Fruit fly (Drosophila melanogaster) whole organism, embryonic: ENCODE measurements around the gene CG14930.

Experiments
- Awh ChIP-seq: fragments of 200-800 bp; sonication (Bioruptor generic); IDR thresholded peaks from 2 replicates; pipeline ENCODE4, ENCODE4 v1.3.6; 2022; ENCODE audit warnings: missing biosample characterization, missing genetic modification characterization
- B-H1 ChIP-seq: fragments of 200-800 bp; sonication (Bioruptor generic); IDR thresholded peaks from 3 replicates; pipeline ENCODE4 v1.3.6; 2022; ENCODE audit warnings: missing biosample characterization, missing genetic modification characterization
- CG10321 ChIP-seq: fragments of 200-800 bp; sonication (Bioruptor generic); IDR thresholded peaks from 2 replicates; pipeline ENCODE4 v1.3.6; 2022; ENCODE audit warnings: missing biosample characterization, missing genetic modification characterization
- CG10654 ChIP-seq: fragments of 200-800 bp; sonication (Bioruptor generic); optimal IDR thresholded peaks from 2 replicates; lab custom pipeline; 2016; ENCODE audit warnings: missing biosample characterization, missing genetic modification characterization
- CG11456 ChIP-seq: fragments of 200-800 bp; sonication (Bioruptor generic); IDR thresholded peaks from 3 replicates; pipeline ENCODE4 v1.3.6; 2022; ENCODE audit warnings: missing biosample characterization, missing genetic modification characterization
- CG12391 ChIP-seq: fragments of 200-800 bp; sonication (Bioruptor generic); optimal IDR thresholded peaks from 3 replicates; lab custom pipeline; 2018; ENCODE audit warnings: missing biosample characterization, mild to moderate bottlenecking, missing genetic modification characterization, moderate library complexity
- CG12769 ChIP-seq: fragments of 200-800 bp; sonication (Bioruptor generic); optimal IDR thresholded peaks from 2 replicates; lab custom pipeline; 2019; ENCODE audit warnings: missing biosample characterization, mild to moderate bottlenecking, missing genetic modification characterization, moderate library complexity
- CG14667 ChIP-seq: fragments of 200-800 bp; sonication (Bioruptor generic); IDR thresholded peaks from 2 replicates; pipeline ENCODE4 v1.3.6; 2022; ENCODE audit warnings: missing biosample characterization, missing genetic modification characterization
- CG14965 ChIP-seq: fragments of 200-800 bp; sonication (Bioruptor generic); optimal IDR thresholded peaks from 2 replicates; lab custom pipeline; 2016; ENCODE audit warnings: missing biosample characterization, missing genetic modification characterization, borderline replicate concordance
- CG18619 ChIP-seq: fragments of 200-800 bp; sonication (Bioruptor generic); optimal IDR thresholded peaks from 3 replicates; lab custom pipeline; 2017; ENCODE audit warnings: missing biosample characterization, mild to moderate bottlenecking, missing genetic modification characterization
- CG2120 ChIP-seq: fragments of 200-800 bp; sonication (Bioruptor generic); optimal IDR thresholded peaks from 3 replicates; lab custom pipeline; 2016; ENCODE audit warnings: missing biosample characterization, missing genetic modification characterization
- CG2129 ChIP-seq: fragments of 200-800 bp; sonication (Bioruptor generic); IDR thresholded peaks from 2 replicates; pipeline ENCODE4 v1.3.6; 2022; ENCODE audit warnings: missing biosample characterization, missing genetic modification characterization; ENCODE audit not compliant: partially characterized antibody
- CG2712 ChIP-seq: fragments of 200-800 bp; optimal IDR thresholded peaks from 3 replicates; lab custom pipeline; 2019; ENCODE audit warnings: missing biosample characterization, mild to moderate bottlenecking, missing genetic modification characterization, moderate library complexity
- CG33213 ChIP-seq: fragments of 200-800 bp; sonication (Bioruptor generic); optimal IDR thresholded peaks from 3 replicates; lab custom pipeline; 2016; ENCODE audit warnings: missing biosample characterization, missing genetic modification characterization
- CG3838 ChIP-seq: fragments of 200-800 bp; sonication (Bioruptor generic); optimal IDR thresholded peaks from 3 replicates; lab custom pipeline; 2016; ENCODE audit warnings: missing biosample characterization, missing genetic modification characterization
- CG3995 ChIP-seq: fragments of 200-800 bp; sonication (Bioruptor generic); optimal IDR thresholded peaks from 3 replicates; lab custom pipeline; 2016; ENCODE audit warnings: missing biosample characterization, missing genetic modification characterization
- CG42726 ChIP-seq: fragments of 200-800 bp; sonication (Bioruptor generic); IDR thresholded peaks from 2 replicates; pipeline ENCODE4 v1.3.6; 2022; ENCODE audit warnings: missing biosample characterization, missing genetic modification characterization; ENCODE audit not compliant: partially characterized antibody
- CG4404 ChIP-seq: fragments of 200-800 bp; sonication (Bioruptor generic); IDR thresholded peaks from 2 replicates; pipeline ENCODE4 v1.3.6; 2022; ENCODE audit warnings: missing biosample characterization, missing genetic modification characterization
- CG6254 ChIP-seq: fragments of 200-800 bp; sonication (Bioruptor generic); optimal IDR thresholded peaks from 3 replicates; lab custom pipeline; 2017; ENCODE audit warnings: mild to moderate bottlenecking, missing biosample characterization, missing genetic modification reagents, missing genetic modification characterization
- CG6791 ChIP-seq: fragments of 200-800 bp; sonication (Bioruptor generic); IDR thresholded peaks from 3 replicates; pipeline ENCODE4 v1.3.6; 2022; ENCODE audit warnings: missing biosample characterization, missing genetic modification characterization; ENCODE audit not compliant: partially characterized antibody
- CG7839 ChIP-seq: fragments of 200-800 bp; sonication (Bioruptor generic); optimal IDR thresholded peaks from 3 replicates; lab custom pipeline; 2018; ENCODE audit warnings: missing biosample characterization, mild to moderate bottlenecking, missing genetic modification characterization, moderate library complexity
- CG7987 ChIP-seq: fragments of 200-800 bp; sonication (Bioruptor generic); optimal IDR thresholded peaks from 2 replicates; lab custom pipeline; 2018; ENCODE audit warnings: missing biosample characterization, mild to moderate bottlenecking, missing genetic modification characterization, moderate library complexity
- CG8944 ChIP-seq: fragments of 200-800 bp; sonication (Bioruptor generic); optimal IDR thresholded peaks from 3 replicates; lab custom pipeline; 2016; ENCODE audit warnings: missing biosample characterization, missing genetic modification characterization
- Dll ChIP-seq: fragments of 200-800 bp; sonication (Bioruptor generic); IDR thresholded peaks from 4 replicates; pipeline ENCODE4 v1.3.6; 2022; ENCODE audit warnings: missing biosample characterization, missing genetic modification characterization; ENCODE audit not compliant: partially characterized antibody
- Fer3 ChIP-seq: fragments of 200-800 bp; sonication (Bioruptor generic); optimal IDR thresholded peaks from 2 replicates; lab custom pipeline; 2018; ENCODE audit warnings: missing biosample characterization, mild to moderate bottlenecking, missing genetic modification characterization, moderate library complexity
- HmgD ChIP-seq: fragments of 200-800 bp; sonication (Bioruptor generic); optimal IDR thresholded peaks from 3 replicates; lab custom pipeline; 2016; ENCODE audit warnings: missing biosample characterization, missing genetic modification characterization
- Mad ChIP-seq: fragments of 200-800 bp; sonication (Bioruptor generic); optimal IDR thresholded peaks from 2 replicates; lab custom pipeline; 2016; ENCODE audit warnings: missing biosample characterization, missing genetic modification characterization
- Max ChIP-seq: fragments of 200-800 bp; sonication (Bioruptor generic); optimal IDR thresholded peaks from 2 replicates; lab custom pipeline; 2016; ENCODE audit warnings: missing biosample characterization, mild to moderate bottlenecking, missing genetic modification characterization
- Myb ChIP-seq: fragments of 200-800 bp; sonication (Bioruptor generic); optimal IDR thresholded peaks from 2 replicates; lab custom pipeline; 2016; ENCODE audit warnings: missing biosample characterization, missing genetic modification characterization
- NfI ChIP-seq: fragments of 200-800 bp; sonication (Bioruptor generic); optimal IDR thresholded peaks from 3 replicates; lab custom pipeline; 2018; ENCODE audit warnings: missing biosample characterization, mild to moderate bottlenecking, missing genetic modification characterization, moderate library complexity
- Pdp1 ChIP-seq, 2 experiments: fragments of 200-800 bp; sonication (Bioruptor generic); optimal IDR thresholded peaks; 3 replicates each; lab custom pipeline; 2016; ENCODE audit warnings: missing biosample characterization in 2 of 2, missing genetic modification characterization in 2 of 2, mild to moderate bottlenecking in 1 of 2, moderate library complexity in 1 of 2
- Scr ChIP-seq: fragments of 200-800 bp; sonication (Bioruptor generic); IDR thresholded peaks from 2 replicates; pipeline ENCODE4 v1.3.6; 2022; ENCODE audit warnings: missing biosample characterization, missing genetic modification characterization; ENCODE audit not compliant: partially characterized antibody
- Vsx1 ChIP-seq: fragments of 200-800 bp; sonication (Bioruptor generic); optimal IDR thresholded peaks from 2 replicates; lab custom pipeline; 2017; ENCODE audit warnings: missing biosample characterization, mild to moderate bottlenecking, missing genetic modification characterization, missing genetic modification reagents
- ap ChIP-seq: fragments of 200-800 bp; sonication (Bioruptor generic); IDR thresholded peaks from 2 replicates; pipeline ENCODE4 v1.3.6; 2022; ENCODE audit warnings: missing biosample characterization, missing genetic modification characterization
- crol ChIP-seq: fragments of 200-800 bp; sonication (Bioruptor generic); IDR thresholded peaks from 2 replicates; pipeline ENCODE4 v1.3.6; 2022; ENCODE audit warnings: missing biosample characterization, missing genetic modification characterization
- ems ChIP-seq: fragments of 200-800 bp; sonication (Bioruptor generic); optimal IDR thresholded peaks from 3 replicates; lab custom pipeline; 2016; ENCODE audit warnings: missing biosample characterization, missing genetic modification characterization
- jigr1 ChIP-seq: fragments of 200-800 bp; sonication (Bioruptor generic); IDR thresholded peaks from 3 replicates; pipeline ENCODE4 v1.3.6; 2022; ENCODE audit warnings: missing biosample characterization, missing genetic modification characterization
- kay ChIP-seq: fragments of 200-800 bp; sonication (Bioruptor generic); optimal IDR thresholded peaks from 2 replicates; lab custom pipeline; 2016; ENCODE audit warnings: missing biosample characterization, missing genetic modification characterization
- kni ChIP-seq: fragments of 200-800 bp; sonication (Bioruptor generic); optimal IDR thresholded peaks from 3 replicates; lab custom pipeline; 2017; ENCODE audit warnings: mild to moderate bottlenecking, missing biosample characterization, missing genetic modification reagents, missing genetic modification characterization
- knrl ChIP-seq: fragments of 200-800 bp; sonication (Bioruptor generic); IDR thresholded peaks from 3 replicates; pipeline ENCODE4 v1.3.6; 2022; ENCODE audit warnings: missing biosample characterization, missing genetic modification characterization; ENCODE audit not compliant: partially characterized antibody
- lab ChIP-seq: fragments of 200-800 bp; sonication (Bioruptor generic); optimal IDR thresholded peaks from 3 replicates; lab custom pipeline; 2017; ENCODE audit warnings: missing biosample characterization, missing genetic modification characterization, mild to moderate bottlenecking, moderate library complexity, missing genetic modification reagents
- odd ChIP-seq: fragments of 200-800 bp; sonication (Bioruptor generic); optimal IDR thresholded peaks from 2 replicates; lab custom pipeline; 2017; ENCODE audit warnings: missing biosample characterization, mild to moderate bottlenecking, missing genetic modification characterization
- run ChIP-seq: fragments of 200-800 bp; sonication (Bioruptor generic); optimal IDR thresholded peaks from 3 replicates; lab custom pipeline; 2018; ENCODE audit warnings: missing biosample characterization, mild to moderate bottlenecking, missing genetic modification characterization
- so ChIP-seq: fragments of 200-800 bp; sonication (Bioruptor generic); IDR thresholded peaks from 3 replicates; pipeline ENCODE4 v1.3.6; 2022; ENCODE audit warnings: missing biosample characterization, missing genetic modification characterization
- ssp ChIP-seq: fragments of 200-800 bp; sonication (Bioruptor generic); IDR thresholded peaks from 2 replicates; pipeline ENCODE4 v1.3.6; 2022; ENCODE audit warnings: missing biosample characterization, missing genetic modification characterization
- stc ChIP-seq: fragments of 200-800 bp; sonication (Bioruptor generic); IDR thresholded peaks from 2 replicates; pipeline ENCODE4 v1.3.6; 2022; ENCODE audit warnings: missing biosample characterization, missing genetic modification characterization
- trh ChIP-seq: fragments of 200-800 bp; sonication (Bioruptor generic); optimal IDR thresholded peaks from 2 replicates; lab custom pipeline; 2016; ENCODE audit warnings: missing biosample characterization, missing genetic modification characterization
- unc-4 ChIP-seq: fragments of 200-800 bp; sonication (Bioruptor generic); IDR thresholded peaks from 2 replicates; pipeline ENCODE4 v1.3.6; 2022; ENCODE audit warnings: missing biosample characterization, missing genetic modification characterization; ENCODE audit not compliant: partially characterized antibody

Gene CG14930

DNA sequence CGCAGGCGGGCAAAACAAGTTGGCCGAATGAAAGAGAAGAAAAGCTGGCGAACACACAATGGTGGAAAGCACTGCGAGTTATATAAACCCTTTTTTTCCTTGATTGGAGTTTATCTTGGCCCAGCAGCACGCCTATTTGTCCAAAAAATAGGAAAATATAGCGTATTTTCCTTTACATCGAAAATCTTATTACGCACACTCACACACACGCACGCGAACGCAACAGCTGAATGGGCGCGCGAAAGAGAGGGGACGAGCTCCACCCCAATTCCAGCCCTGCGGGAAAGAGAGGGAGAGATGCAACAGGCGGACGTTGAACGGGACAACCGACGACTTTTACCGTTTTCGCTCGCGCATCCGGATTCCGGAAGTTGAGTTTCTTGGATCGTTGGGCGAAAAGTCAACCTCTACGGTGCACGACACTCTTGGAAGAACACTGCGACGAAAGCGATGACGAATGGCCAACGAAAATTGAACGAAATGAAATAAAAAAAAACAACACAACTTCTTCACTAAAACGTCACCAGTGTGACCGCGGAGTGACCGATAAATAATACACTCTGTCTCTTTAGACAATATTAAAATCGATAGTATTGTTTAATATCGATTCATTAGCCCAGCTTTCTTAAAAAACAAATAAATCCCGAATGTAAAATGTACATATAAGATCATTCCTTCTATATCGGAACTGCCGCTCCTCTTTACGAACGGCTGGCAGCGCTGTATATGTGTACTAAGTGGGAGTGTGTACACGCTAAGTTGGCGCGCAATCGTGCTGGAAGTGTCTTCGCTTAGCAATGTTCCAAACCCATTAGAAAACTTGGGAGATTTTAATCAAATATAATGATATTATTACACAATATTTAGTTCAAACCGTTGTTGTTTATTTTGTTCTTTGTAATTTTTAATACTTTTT, 4.3 kb downstream of the CG14930 start, which contains the start of the genes Dlg5 and CG4970 (continued):
- peak; percentile 75 for TF ChIP-seq unc-4 (GFP tag; lab: Robert Waterston, UW)
- peak; percentile 69 for TF ChIP-seq crol (GFP tag; lab: Robert Waterston, UW)
- no peak for TF ChIP-seq ssp (GFP tag; lab: Robert Waterston, UW)
- TF ChIP-seq CG2712: no peak
- TF ChIP-seq trh: no peak
- no peak for TF ChIP-seq Max (GFP tag; lab: Kevin White, UChicago)
- no peak for TF ChIP-seq CG11456 (GFP tag; lab: Robert Waterston, UW)
- TF ChIP-seq jigr1: no peak
- no peak for TF ChIP-seq so (GFP tag; lab: Robert Waterston, UW)
- peak; percentile 12 for TF ChIP-seq CG3995 (GFP tag; lab: Kevin White, UChicago)
- TF ChIP-seq NfI (GFP tag; lab: Kevin White, UChicago): no peak
- TF ChIP-seq Fer3 (tag; lab: Kevin White, UChicago): no peak
- 0 out of 2 replicates have a peak, but pooled peaks have one; percentile 13 for TF ChIP-seq CG42726
- TF ChIP-seq HmgD (GFP tag; lab: Kevin White, UChicago): peak; percentile 60
- TF ChIP-seq CG4404: no peak
- TF ChIP-seq run (tag; lab: Kevin White, UChicago): no peak
- TF ChIP-seq CG7987 (GFP tag; lab: Kevin White, UChicago): no peak
- no peak for TF ChIP-seq Mad
- no peak for TF ChIP-seq CG3838 (GFP tag; lab: Kevin White, UChicago)
- TF ChIP-seq ems: no peak
- TF ChIP-seq Vsx1 (GFP tag; lab: Kevin White, UChicago): no peak
- no peak for TF ChIP-seq ap (GFP tag; lab: Robert Waterston, UW)
- TF ChIP-seq B-H1: no peak
- TF ChIP-seq CG12769 (tag; lab: Kevin White, UChicago): no peak
- TF ChIP-seq CG8944 (GFP tag; lab: Kevin White, UChicago): no peak
- peak; percentile 74 for TF ChIP-seq CG6791
- no peak for TF ChIP-seq stc
- no peak for TF ChIP-seq CG12391 (tag; lab: Kevin White, UChicago)
- TF ChIP-seq CG10654 (GFP tag; lab: Kevin White, UChicago): no peak
- TF ChIP-seq Pdp1 (GFP tag; optimal IDR thresholded peaks at IDR 0.05; lab: Kevin White, UChicago): peak in 1 of 2 experiments; percentile 97
- no peak for TF ChIP-seq CG7839 (tag; lab: Kevin White, UChicago)
- TF ChIP-seq kay (GFP tag; lab: Kevin White, UChicago): no peak
- peak; percentile 72 for TF ChIP-seq CG10321 (GFP tag; lab: Robert Waterston, UW)
- no peak for TF ChIP-seq CG14965 (GFP tag; lab: Kevin White, UChicago)
- TF ChIP-seq CG14667 (GFP tag; lab: Robert Waterston, UW): no peak
- peak; percentile 51 for TF ChIP-seq Myb (GFP tag; lab: Kevin White, UChicago)
- TF ChIP-seq Awh (GFP tag; lab: Robert Waterston, UW): no peak
- no peak for TF ChIP-seq odd (GFP tag; lab: Kevin White, UChicago)
- TF ChIP-seq CG33213 (GFP tag; lab: Kevin White, UChicago): peak; percentile 82
- TF ChIP-seq knrl: peak; percentile 86
- peak; percentile 75 for TF ChIP-seq Scr (GFP tag; lab: Robert Waterston, UW)
- no peak for TF ChIP-seq lab
- no peak for TF ChIP-seq CG6254 (GFP tag; lab: Kevin White, UChicago)
- peak; percentile 80 for TF ChIP-seq Dll
- TF ChIP-seq CG2120 (GFP tag; lab: Kevin White, UChicago): no peak
- peak; percentile 43; the same call in 1 of the 2 replicates for TF ChIP-seq CG2129 (GFP tag; lab: Robert Waterston, UW)
- no peak for TF ChIP-seq CG18619
- TF ChIP-seq kni: peak; percentile 63
